Worm (Caenorhabditis elegans) whole organism, L4 larva: ENCODE measurements around the gene ZC477.3.

Source experiments
- F10B5.3 ChIP-seq: sonication (generic microtip); optimal IDR thresholded peaks from 2 replicates; lab custom pipeline; 2016; ENCODE audit warnings: mild to moderate bottlenecking, missing genetic modification characterization, missing compliant biosample characterization
- F37D6.2 ChIP-seq: sonication (generic microtip); optimal IDR thresholded peaks from 2 replicates; lab custom pipeline; 2016; ENCODE audit warnings: mild to moderate bottlenecking, missing genetic modification characterization, missing compliant biosample characterization
- F44E2.7 ChIP-seq: fragments of 200-800 bp; sonication (Bioruptor generic); IDR thresholded peaks from 2 replicates; pipeline ENCODE4 v2.1.2; 2022; ENCODE audit warnings: missing genetic modification characterization, missing compliant biosample characterization
- Y105C5A.15 ChIP-seq: fragments of 200-800 bp; sonication (Bioruptor generic); IDR thresholded peaks from 2 replicates; pipeline ENCODE4 v1.3.6; 2022; ENCODE audit warnings: missing genetic modification characterization, missing compliant biosample characterization
- aha-1 ChIP-seq: fragments of 150-350 bp; peaks from one replicate; lab custom pipeline; 2014; ENCODE audit warnings: missing biosample characterization, missing genetic modification characterization
- attf-4 ChIP-seq: sonication (generic microtip); optimal IDR thresholded peaks from 3 replicates; lab custom pipeline; 2017; ENCODE audit warnings: missing biosample characterization, missing genetic modification characterization
- cey-2 ChIP-seq: sonication (generic microtip); optimal IDR thresholded peaks from 3 replicates; lab custom pipeline; 2017; ENCODE audit warnings: missing genetic modification characterization, mild to moderate bottlenecking, missing compliant biosample characterization, antibody characterized with exemption, borderline replicate concordance; ENCODE audit not compliant: insufficient read depth
- daf-16 ChIP-seq, 3 experiments: sonication (generic microtip); optimal IDR thresholded peaks; 2 replicates each; lab custom pipeline; 2016 to 2017; ENCODE audit warnings: missing genetic modification characterization in 3 of 3, missing genetic modification reagents in 3 of 3, mild to moderate bottlenecking in 2 of 3, missing compliant biosample characterization in 2 of 3, missing biosample characterization in 1 of 3, moderate library complexity in 1 of 3
- duxl-1 ChIP-seq: sonication (generic microtip); optimal IDR thresholded peaks from 2 replicates; lab custom pipeline; 2016; ENCODE audit warnings: mild to moderate bottlenecking, missing genetic modification characterization, moderate library complexity, missing compliant biosample characterization; ENCODE audit not compliant: poor library complexity
- dve-1 ChIP-seq: sonication (generic microtip); optimal IDR thresholded peaks from 2 replicates; lab custom pipeline; 2017; ENCODE audit warnings: antibody characterized with exemption, mild to moderate bottlenecking, missing genetic modification characterization, missing compliant biosample characterization; ENCODE audit not compliant: insufficient read depth
- egl-43 ChIP-seq: fragments of 200-800 bp; sonication (Bioruptor generic); IDR thresholded peaks from 2 replicates; pipeline ENCODE4 v1.3.6; 2022; ENCODE audit warnings: missing genetic modification reagents, missing genetic modification characterization, missing compliant biosample characterization
- hif-1 ChIP-seq, 2 experiments: sonication (generic microtip); optimal IDR thresholded peaks; 2 replicates each; lab custom pipeline; 2016 to 2017; ENCODE audit warnings: missing compliant biosample characterization in 2 of 2, missing genetic modification characterization in 2 of 2, missing genetic modification reagents in 2 of 2, missing genotype in 2 of 2, mild to moderate bottlenecking in 1 of 2
- hlh-11 ChIP-seq: fragments of 200-800 bp; sonication (Bioruptor generic); optimal IDR thresholded peaks from 2 replicates; lab custom pipeline; 2018; ENCODE audit warnings: mild to moderate bottlenecking, missing genetic modification characterization, missing compliant biosample characterization
- lin-1 ChIP-seq: fragments of 200-800 bp; sonication (Bioruptor generic); IDR thresholded peaks from 2 replicates; pipeline ENCODE4 v1.3.6; 2022; ENCODE audit warnings: missing genetic modification reagents, missing genetic modification characterization, missing compliant biosample characterization
- lir-3 ChIP-seq: sonication (generic microtip); optimal IDR thresholded peaks from 2 replicates; lab custom pipeline; 2016; ENCODE audit warnings: mild to moderate bottlenecking, missing genetic modification characterization, missing compliant biosample characterization
- lsy-2 ChIP-seq, 2 experiments: fragments of 150-350 bp in 1 of 2; sonication (generic microtip) in 1 of 2; optimal IDR thresholded peaks; 2 replicates each; lab custom pipeline; 2014 to 2017; ENCODE audit warnings: missing biosample characterization in 2 of 2, missing genetic modification characterization in 2 of 2
- madf-9 ChIP-seq: fragments of 200-800 bp; sonication (Bioruptor generic); conservative IDR thresholded peaks from 2 replicates; pipeline ENCODE4 v1.3.6; 2022; ENCODE audit warnings: missing genetic modification reagents, missing genetic modification characterization, missing compliant biosample characterization
- mdl-1 ChIP-seq, 2 experiments: fragments of 150-350 bp in 1 of 2; sonication (generic microtip) in 1 of 2; optimal IDR thresholded peaks; 2 replicates each; lab custom pipeline; 2014 to 2017; ENCODE audit warnings: missing biosample characterization in 2 of 2, missing genetic modification characterization in 2 of 2
- mdt-29 ChIP-seq: fragments of 200-800 bp; sonication (Bioruptor generic); IDR thresholded peaks from 2 replicates; pipeline ENCODE4 v1.3.6; 2022; ENCODE audit warnings: missing genetic modification reagents, missing genetic modification characterization, missing compliant biosample characterization
- mep-1 ChIP-seq: fragments of 150-350 bp; sonication (generic microtip); optimal IDR thresholded peaks from 3 replicates; lab custom pipeline; 2014; ENCODE audit warnings: missing biosample characterization, missing genetic modification characterization
- mxl-3 ChIP-seq: fragments of 200-800 bp; sonication (Bioruptor generic); optimal IDR thresholded peaks from 2 replicates; lab custom pipeline; 2018; ENCODE audit warnings: mild to moderate bottlenecking, missing genetic modification characterization, missing compliant biosample characterization
- nhr-11 ChIP-seq: fragments of 150-350 bp; optimal IDR thresholded peaks from 2 replicates; lab custom pipeline; 2014; ENCODE audit warnings: missing biosample characterization, missing genetic modification characterization
- nhr-28 ChIP-seq: fragments of 150-350 bp; optimal IDR thresholded peaks from 2 replicates; lab custom pipeline; 2014; ENCODE audit warnings: missing biosample characterization, missing genetic modification characterization
- nhr-42 ChIP-seq: fragments of 200-800 bp; sonication (Bioruptor generic); IDR thresholded peaks from 2 replicates; pipeline ENCODE4 v1.3.6; 2022; ENCODE audit warnings: missing genetic modification characterization, missing compliant biosample characterization
- nhr-76 ChIP-seq: fragments of 150-350 bp; optimal IDR thresholded peaks from 2 replicates; lab custom pipeline; 2014; ENCODE audit warnings: missing biosample characterization, missing genetic modification characterization
- pha-4 ChIP-seq, 2 experiments: fragments of 150-350 bp in 1 of 2; fragments of 200-800 bp in 1 of 2; sonication (Bioruptor generic) in 1 of 2; IDR thresholded peaks in 1 of 2; optimal IDR thresholded peaks in 1 of 2; 2 replicates each; pipeline versions ENCODE4 v1.3.6 to Lab custom; 2014 to 2022; ENCODE audit warnings: missing genetic modification characterization in 2 of 2, missing genetic modification reagents in 2 of 2, missing biosample characterization in 1 of 2, missing compliant biosample characterization in 1 of 2
- pqm-1 ChIP-seq: sonication (generic microtip); optimal IDR thresholded peaks from 2 replicates; lab custom pipeline; 2017; ENCODE audit warnings: missing biosample characterization, missing genetic modification characterization
- rbr-2 ChIP-seq: sonication (generic microtip); optimal IDR thresholded peaks from 2 replicates; lab custom pipeline; 2016; ENCODE audit warnings: missing genotype, missing genetic modification characterization, missing compliant biosample characterization
- snpc-4 ChIP-seq: fragments of 150-350 bp; optimal IDR thresholded peaks from 2 replicates; lab custom pipeline; 2014; ENCODE audit warnings: missing biosample characterization, missing genetic modification characterization
- spr-1 ChIP-seq: sonication (generic microtip); optimal IDR thresholded peaks from 2 replicates; lab custom pipeline; 2016; ENCODE audit warnings: mild to moderate bottlenecking, missing genetic modification characterization, missing compliant biosample characterization
- unc-62 ChIP-seq, 3 experiments: fragments of 150-350 bp in 1 of 3; sonication (generic microtip); optimal IDR thresholded peaks in 2 of 3; peaks in 1 of 3; 1 replicate in 1 of 3; 2 replicates in 2 of 3; lab custom pipeline; 2014 to 2017; ENCODE audit warnings: missing biosample characterization in 3 of 3, missing genetic modification characterization in 3 of 3, missing genetic modification reagents in 3 of 3, missing genotype in 1 of 3
- zip-11 ChIP-seq: fragments of 200-800 bp; sonication (Bioruptor generic); IDR thresholded peaks from 2 replicates; pipeline ENCODE4 v1.3.6; 2022; ENCODE audit warnings: missing genetic modification characterization, missing compliant biosample characterization

Gene ZC477.3

DNA sequence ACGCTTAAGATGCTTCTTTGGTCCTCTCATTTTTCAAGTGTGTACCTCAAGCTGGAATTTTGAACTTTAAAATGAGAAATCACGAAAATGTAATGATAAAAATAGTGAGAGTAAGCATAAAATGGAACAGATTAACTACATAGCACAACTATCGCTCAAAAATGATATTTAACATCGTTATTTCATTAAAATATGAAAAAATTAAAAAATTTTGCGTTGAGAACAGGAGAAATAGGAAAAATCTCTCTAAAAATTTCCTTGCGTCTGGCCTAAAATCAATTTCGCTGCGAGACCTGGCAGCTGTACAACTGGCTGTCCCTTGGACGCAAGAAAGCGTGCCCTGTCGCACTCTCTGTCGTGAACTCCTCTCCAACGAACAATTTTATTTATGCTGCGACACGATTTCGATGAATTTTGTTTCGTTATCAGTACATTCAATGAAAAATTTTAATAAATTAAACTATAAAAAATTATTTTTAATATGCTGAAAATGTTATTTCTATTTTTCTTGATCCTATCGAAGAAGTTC lies 18.6 kb upstream of the ZC477.3 start, which contains the start of gene rps-4 (continued):
- TF ChIP-seq F10B5.3 (tag; lab: Kevin White, UChicago) (no peak), zip-11 (no peak), egl-43 (no peak), attf-4 (tag; lab: Kevin White, UChicago) (no peak), lsy-2 (tag; optimal IDR thresholded peaks at IDR 0.05; lab: Kevin White, UChicago) (peak in 1 of 2 experiments; percentile 93), hlh-11 (peak; percentile 91), spr-1 (peak; percentile 65), cey-2 (tag; lab: Kevin White, UChicago) (no peak), hif-1 (tag; optimal IDR thresholded peaks at IDR 0.05; lab: Kevin White, UChicago) (peak in 1 of 2 experiments; percentile 67), snpc-4 (tag; lab: Kevin White, UChicago) (no peak), mdt-29 (GFP tag; lab: Robert Waterston, UW) (peak; percentile 66), mdl-1 (tag; optimal IDR thresholded peaks at IDR 0.05; lab: Kevin White, UChicago) (peak in 1 of 2 experiments; percentile 57)

DNA sequence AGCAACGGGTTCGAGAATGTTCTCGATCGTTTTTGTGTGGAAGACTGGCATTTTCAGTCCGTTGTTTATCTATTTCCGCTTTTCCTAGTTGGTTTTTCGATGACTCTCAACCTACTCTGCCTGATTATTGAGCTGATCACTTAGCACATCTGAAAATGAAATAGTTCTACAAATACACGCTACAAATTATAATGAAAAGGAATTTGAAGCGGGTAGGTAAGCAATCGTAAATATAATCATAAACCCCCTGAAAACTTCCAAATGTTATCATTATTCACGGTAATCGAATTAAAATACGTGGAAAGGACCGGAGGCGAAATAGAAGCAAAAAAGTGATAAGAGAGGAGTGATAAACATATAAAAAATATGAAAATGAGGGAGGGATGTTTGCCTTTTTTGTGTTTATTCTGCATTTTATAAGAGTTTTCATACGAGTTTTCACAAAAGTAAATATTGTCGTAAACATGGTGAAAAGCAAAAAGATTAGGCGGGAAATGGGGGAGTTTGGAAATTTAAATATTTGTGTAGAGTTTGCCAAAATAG lies 9.0 kb upstream of the ZC477.3 start, which contains the start of gene deb-1:
deb-1 (minus strand) TSS at position 51 of the 543 bp plus-strand sequence.
- TF ChIP-seq nhr-28 (tag; lab: Kevin White, UChicago) (peak; percentile 5), rbr-2 (no peak), nhr-76 (tag; lab: Kevin White, UChicago) (no peak), nhr-42 (GFP tag; lab: Robert Waterston, UW) (no peak), duxl-1 (no peak), dve-1 (tag; lab: Kevin White, UChicago) (peak; percentile 26), F37D6.2 (tag; lab: Kevin White, UChicago) (no peak), pqm-1 (tag; lab: Kevin White, UChicago) (peak; percentile 82), aha-1 (tag; lab: Kevin White, UChicago) (no peak), lin-1 (GFP tag; lab: Robert Waterston, UW) (no peak), daf-16 (GFP tag; optimal IDR thresholded peaks at IDR 0.05; lab: Kevin White, UChicago) (no peak), daf-16 (tag; optimal IDR thresholded peaks at IDR 0.05; lab: Kevin White, UChicago) (peak; percentile 96)

DNA sequence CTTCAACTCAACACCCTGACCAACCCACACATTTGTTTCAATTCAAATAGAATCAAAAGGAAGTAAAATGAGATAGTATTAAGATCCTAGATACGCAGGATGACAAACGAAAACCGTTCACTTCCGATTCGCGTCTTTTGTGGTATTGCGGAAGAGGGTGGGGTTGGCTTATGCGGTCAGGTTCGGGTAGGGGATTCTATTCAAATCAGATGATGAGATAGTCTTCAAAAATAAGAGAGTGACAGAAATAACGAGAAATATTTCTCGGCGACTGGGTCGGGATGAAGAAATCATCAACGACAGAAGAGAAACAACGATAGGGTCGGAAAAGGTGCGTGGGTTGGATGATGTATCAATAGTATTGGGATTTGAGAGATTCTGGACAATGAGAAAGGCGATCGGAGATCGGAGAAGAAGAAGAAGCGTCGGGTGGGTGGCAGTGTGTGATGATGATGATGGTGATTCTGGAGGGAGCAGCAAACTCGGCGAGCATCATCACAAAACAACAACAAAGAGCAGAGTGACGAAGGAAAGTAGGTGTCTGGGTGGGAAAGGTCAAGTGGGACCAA lies 7.8 kb upstream of the ZC477.3 start:
- TF ChIP-seq mxl-3 (GFP tag; lab: Kevin White, UChicago) = peak; percentile 16
- peak; percentile 12 for TF ChIP-seq hlh-11
- TF ChIP-seq cey-2 (tag; lab: Kevin White, UChicago) = no peak
- no peak for TF ChIP-seq madf-9 (GFP tag; lab: Robert Waterston, UW)
- TF ChIP-seq Y105C5A.15 = no peak
- TF ChIP-seq pha-4 (GFP tag; IDR thresholded peaks at IDR 0.05; lab: Robert Waterston, UW) = no peak
- no peak for TF ChIP-seq pha-4 (tag; optimal IDR thresholded peaks at IDR 0.05; lab: Kevin White, UChicago)
- TF ChIP-seq unc-62 (GFP tag; optimal IDR thresholded peaks at IDR 0.05 in 1 of 2; lab: Kevin White, UChicago) = peak in 1 of 2 experiments; percentile 67
- TF ChIP-seq unc-62 (tag; optimal IDR thresholded peaks at IDR 0.05; lab: Kevin White, UChicago) = no peak
- TF ChIP-seq aha-1 (tag; lab: Kevin White, UChicago) = peak; percentile 24
- peak; percentile 36 for TF ChIP-seq nhr-11 (tag; lab: Kevin White, UChicago)
- peak in 1 of 2 experiments; percentile 49 for TF ChIP-seq daf-16 (GFP tag; optimal IDR thresholded peaks at IDR 0.05; lab: Kevin White, UChicago)
- no peak for TF ChIP-seq daf-16 (tag; optimal IDR thresholded peaks at IDR 0.05; lab: Kevin White, UChicago)

DNA sequence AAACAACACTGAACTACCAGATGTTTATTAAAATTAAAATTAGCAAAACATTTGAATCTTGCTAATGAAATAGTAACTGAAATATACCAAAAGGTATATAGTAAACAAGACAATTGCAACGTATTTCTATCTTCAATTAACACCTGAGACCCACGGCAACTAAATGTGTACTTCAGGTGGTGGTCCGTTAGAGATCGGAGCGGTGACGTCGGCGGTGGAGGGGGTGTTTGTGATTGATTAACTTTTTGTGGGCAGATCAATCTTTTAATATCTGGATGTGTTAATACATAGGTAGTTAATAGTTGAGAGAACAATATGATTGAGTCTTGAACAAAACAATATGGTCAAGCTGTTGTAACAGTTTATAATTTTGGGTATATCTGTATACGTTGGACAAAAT lies 7.2 kb upstream of the ZC477.3 start:
- TF ChIP-seq F44E2.7 (GFP tag; lab: Robert Waterston, UW) (no peak), lir-3 (tag; lab: Kevin White, UChicago) (no peak), mep-1 (tag; lab: Kevin White, UChicago) (no peak), snpc-4 (tag; lab: Kevin White, UChicago) (no peak)
